Worm (Caenorhabditis elegans): ENCODE data around the gene Y54G2A.48.

Gene Y54G2A.48

ce11 chrIV:2805525-2805924 is 27.0 kb downstream of the Y54G2A.48 start, which contains the start of gene Y54G2A.45 (continued):
- no peak for TF ChIP-seq cebp-2 (GFP tag; IDR thresholded peaks at IDR 0.05)
- peak; percentile 59 for TF ChIP-seq lsl-1 (GFP tag; optimal IDR thresholded peaks at IDR 0.05)
- peak; percentile 13 for TF ChIP-seq efl-1 (GFP tag; optimal IDR thresholded peaks at IDR 0.05)
- TF ChIP-seq Y95B8A.8 (GFP tag; IDR thresholded peaks at IDR 0.05) = peak; percentile 76; the same call in 1 of the 2 replicates
- peak; percentile 65 for TF ChIP-seq mcd-1 (GFP tag; IDR thresholded peaks at IDR 0.05)
- no peak for TF ChIP-seq ceh-58 (GFP tag; IDR thresholded peaks at IDR 0.05)
- no peak for TF ChIP-seq pha-4 (tag; optimal IDR thresholded peaks at IDR 0.05)
- no peak for TF ChIP-seq dpl-1 (GFP tag; optimal IDR thresholded peaks at IDR 0.05)
- peak; percentile 48 for TF ChIP-seq T26A5.8 (tag; optimal IDR thresholded peaks at IDR 0.05)
- TF ChIP-seq hmg-20 (GFP tag; IDR thresholded peaks at IDR 0.05) = no peak
- 0 out of 2 replicates have a peak, but pooled peaks have one; percentile 52 for TF ChIP-seq attf-6 (GFP tag; IDR thresholded peaks at IDR 0.05)
- peak; percentile 59 for TF ChIP-seq lsy-27 (tag; optimal IDR thresholded peaks at IDR 0.05; ENCODE audit: borderline replicate concordance, insufficient read depth)
- peak; percentile 56; the same call in 1 of the 2 replicates for TF ChIP-seq K11D2.4 (GFP tag; IDR thresholded peaks at IDR 0.05)
- TF ChIP-seq F10E7.11 (tag; optimal IDR thresholded peaks at IDR 0.05) = no peak
- TF ChIP-seq snpc-1.1 (tag; optimal IDR thresholded peaks at IDR 0.05; ENCODE audit: insufficient read depth) = peak; percentile 47
- peak; percentile 56 for TF ChIP-seq attf-3 (GFP tag; conservative IDR thresholded peaks at IDR 0.05)
- no peak for TF ChIP-seq Y53F4B.3 (GFP tag; IDR thresholded peaks at IDR 0.05)
- TF ChIP-seq tlf-1 (GFP tag; optimal IDR thresholded peaks at IDR 0.05) = peak; percentile 52
- peak; percentile 57 for TF ChIP-seq unc-130 (GFP tag; optimal IDR thresholded peaks at IDR 0.05)
- TF ChIP-seq tbp1 (GFP tag; optimal IDR thresholded peaks at IDR 0.05) = peak; percentile 94
- no peak for TF ChIP-seq ama-1 (optimal IDR thresholded peaks at IDR 0.05)
- peak in 1 of 2 experiments; percentile 6 for TF ChIP-seq ama-1 (GFP tag; optimal IDR thresholded peaks at IDR 0.05)
- peak; percentile 90; the same call in 1 of the 2 replicates for TF ChIP-seq ztf-25 (GFP tag; IDR thresholded peaks at IDR 0.05)
- TF ChIP-seq lin-40 (tag; optimal IDR thresholded peaks at IDR 0.05) = peak; percentile 71
- no peak for TF ChIP-seq aptf-3 (GFP tag; IDR thresholded peaks at IDR 0.05)
- TF ChIP-seq zfh-2 (GFP tag; conservative IDR thresholded peaks at IDR 0.05) = peak; percentile 56; the same call in 1 of the 2 replicates
- TF ChIP-seq rpc-1 (optimal IDR thresholded peaks at IDR 0.05) = peak; percentile 93
- peak; percentile 95 for TF ChIP-seq rpc-1 (tag; optimal IDR thresholded peaks at IDR 0.05)
- TF ChIP-seq nhr-179 (tag; optimal IDR thresholded peaks at IDR 0.05) = peak; percentile 24
- peak; percentile 90 for TF ChIP-seq ztf-22 (GFP tag; optimal IDR thresholded peaks at IDR 0.05)
- no peak for TF ChIP-seq C06A6.2 (GFP tag; conservative IDR thresholded peaks at IDR 0.05)
- no peak for TF ChIP-seq egl-18 (GFP tag; IDR thresholded peaks at IDR 0.05)
- no peak for TF ChIP-seq hlh-26 (GFP tag; conservative IDR thresholded peaks at IDR 0.05)
- TF ChIP-seq madf-10 (tag; optimal IDR thresholded peaks at IDR 0.05) = peak; percentile 86
- 0 out of 2 replicates have a peak, but pooled peaks have one; percentile 11 for TF ChIP-seq sea-2 (GFP tag; IDR thresholded peaks at IDR 0.05)
- peak; percentile 20 for TF ChIP-seq hlh-12 (tag; optimal IDR thresholded peaks at IDR 0.05)
- TF ChIP-seq xnd-1 (tag; optimal IDR thresholded peaks at IDR 0.05) = peak; percentile 15
- TF ChIP-seq ceh-27 (GFP tag; optimal IDR thresholded peaks at IDR 0.05) = peak; percentile 20
- TF ChIP-seq sptf-2 (GFP tag; optimal IDR thresholded peaks at IDR 0.05) = peak; percentile 84
- peak; percentile 24 for TF ChIP-seq ztf-3 (GFP tag; optimal IDR thresholded peaks at IDR 0.05)
- peak; percentile 92 for TF ChIP-seq B0261.1 (tag; optimal IDR thresholded peaks at IDR 0.05)
- 0 out of 2 replicates have a peak, but pooled peaks have one; percentile 15 for TF ChIP-seq lir-1 (GFP tag; conservative IDR thresholded peaks at IDR 0.05)
- peak; percentile 63; the same call in 1 of the 2 replicates for TF ChIP-seq hsf-1 (GFP tag; IDR thresholded peaks at IDR 0.05)
- TF ChIP-seq rcor-1 (GFP tag; IDR thresholded peaks at IDR 0.05) = peak; percentile 66
- no peak for TF ChIP-seq Y79H2A.3 (GFP tag; conservative IDR thresholded peaks at IDR 0.05)
- no peak for TF ChIP-seq nfya-2 (GFP tag; IDR thresholded peaks at IDR 0.05)
- no peak for TF ChIP-seq ztf-6 (GFP tag; IDR thresholded peaks at IDR 0.05)
- TF ChIP-seq madf-3 (GFP tag; IDR thresholded peaks at IDR 0.05) = no peak
- TF ChIP-seq mel-28 (tag; optimal IDR thresholded peaks at IDR 0.05; ENCODE audit: borderline replicate concordance) = no peak
- peak; percentile 79 for TF ChIP-seq him-1 (tag; optimal IDR thresholded peaks at IDR 0.05)
